Worm (Caenorhabditis elegans) whole organism, early embryonic: ENCODE results near the gene ser-4.

Experiments
- ama-1 ChIP-seq: fragments of 150-350 bp; optimal IDR thresholded peaks from 2 replicates; lab custom pipeline; 2014
- ceh-13 ChIP-seq: fragments of 200-800 bp; sonication (Bioruptor generic); optimal IDR thresholded peaks from 2 replicates; lab custom pipeline; 2018; ENCODE audit warnings: mild to moderate bottlenecking, missing genetic modification characterization, missing compliant biosample characterization
- flt-1 ChIP-seq: fragments of 200-800 bp; sonication (Bioruptor generic); IDR thresholded peaks from 2 replicates; pipeline ENCODE4 v1.3.6; 2022; ENCODE audit warnings: missing genetic modification characterization, missing compliant biosample characterization
- hmg-4 ChIP-seq: fragments of 200-800 bp; sonication (Bioruptor generic); optimal IDR thresholded peaks from 2 replicates; lab custom pipeline; 2018; ENCODE audit warnings: mild to moderate bottlenecking, missing genetic modification characterization, missing compliant biosample characterization
- hnd-1 ChIP-seq: sonication (generic microtip); optimal IDR thresholded peaks from 2 replicates; lab custom pipeline; 2016; ENCODE audit warnings: missing genetic modification characterization, missing compliant biosample characterization
- pes-1 ChIP-seq: fragments of 200-800 bp; sonication (Bioruptor generic); IDR thresholded peaks from 2 replicates; pipeline ENCODE4 v1.3.6; 2022; ENCODE audit warnings: missing genetic modification reagents, missing genetic modification characterization, missing compliant biosample characterization

- no peak for TF ChIP-seq hmg-4 (GFP tag; lab: Kevin White, UChicago)
- TF ChIP-seq ama-1, result no peak
- no peak for TF ChIP-seq hnd-1 (tag; lab: Kevin White, UChicago)
- TF ChIP-seq pes-1 (GFP tag; lab: Robert Waterston, UW), result no peak
- TF ChIP-seq flt-1 (GFP tag; lab: Robert Waterston, UW), result no peak
- TF ChIP-seq ceh-13 (GFP tag; lab: Kevin White, UChicago), result no peak
Measured at ce11 chrIII:1743081-1743480, 10.2 kb upstream of the ser-4 start.
